Worm (Caenorhabditis elegans) whole organism, L2 larva: ENCODE results near the gene srg-27.

Experiments
- R02D3.7 ChIP-seq: fragments of 150-350 bp; optimal IDR thresholded peaks from 2 replicates; lab custom pipeline; 2014; ENCODE audit warnings: missing biosample characterization, missing genetic modification characterization
- aly-2 ChIP-seq: fragments of 150-350 bp; optimal IDR thresholded peaks from 2 replicates; lab custom pipeline; 2014; ENCODE audit warnings: missing biosample characterization, missing genetic modification characterization
- blmp-1 ChIP-seq: sonication (generic microtip); optimal IDR thresholded peaks from 2 replicates; lab custom pipeline; 2017; ENCODE audit warnings: missing genetic modification characterization, mild to moderate bottlenecking, missing compliant biosample characterization, antibody characterized with exemption, moderate library complexity; ENCODE audit not compliant: insufficient read depth
- ceh-82 ChIP-seq: fragments of 150-350 bp; optimal IDR thresholded peaks from 2 replicates; lab custom pipeline; 2014; ENCODE audit warnings: missing biosample characterization, missing genetic modification characterization
- elt-3 ChIP-seq: sonication (generic microtip); optimal IDR thresholded peaks from 2 replicates; lab custom pipeline; 2017; ENCODE audit warnings: missing biosample characterization, missing genetic modification characterization
- fos-1 ChIP-seq: fragments of 150-350 bp; optimal IDR thresholded peaks from 2 replicates; lab custom pipeline; 2014; ENCODE audit warnings: missing biosample characterization, missing genetic modification characterization
- nhr-11 ChIP-seq: fragments of 150-350 bp; optimal IDR thresholded peaks from 2 replicates; lab custom pipeline; 2014; ENCODE audit warnings: missing biosample characterization, missing genetic modification characterization
- nhr-12 ChIP-seq: fragments of 150-350 bp; optimal IDR thresholded peaks from 2 replicates; lab custom pipeline; 2014; ENCODE audit warnings: missing biosample characterization, missing genetic modification characterization
- unc-39 ChIP-seq: fragments of 150-350 bp; optimal IDR thresholded peaks from 2 replicates; lab custom pipeline; 2014; ENCODE audit warnings: missing biosample characterization, missing genetic modification characterization
- unc-62 ChIP-seq: fragments of 150-350 bp; optimal IDR thresholded peaks from 2 replicates; lab custom pipeline; 2014; ENCODE audit warnings: missing biosample characterization, missing genetic modification reagents, missing genetic modification characterization
- ztf-11 ChIP-seq: sonication (generic microtip); optimal IDR thresholded peaks from 2 replicates; lab custom pipeline; 2017; ENCODE audit warnings: missing biosample characterization, missing genetic modification characterization

ce11 chrV:5368792-5369191 lies 29.2 kb downstream of the srg-27 start, which contains the start of gene T09D3.9:
- TF ChIP-seq unc-39 (tag; lab: Kevin White, UChicago) (no peak), nhr-12 (tag; lab: Kevin White, UChicago) (no peak), R02D3.7 (tag; lab: Kevin White, UChicago) (no peak), ztf-11 (tag; lab: Kevin White, UChicago) (no peak), fos-1 (tag; lab: Kevin White, UChicago) (no peak), aly-2 (tag; lab: Kevin White, UChicago) (no peak), blmp-1 (tag; lab: Kevin White, UChicago) (no peak), nhr-11 (no peak), unc-62 (GFP tag; lab: Kevin White, UChicago) (no peak), ceh-82 (tag; lab: Kevin White, UChicago) (no peak), elt-3 (no peak)
